Fruit fly (Drosophila melanogaster): ENCODE results near the gene emei.

emei gene

DNA sequence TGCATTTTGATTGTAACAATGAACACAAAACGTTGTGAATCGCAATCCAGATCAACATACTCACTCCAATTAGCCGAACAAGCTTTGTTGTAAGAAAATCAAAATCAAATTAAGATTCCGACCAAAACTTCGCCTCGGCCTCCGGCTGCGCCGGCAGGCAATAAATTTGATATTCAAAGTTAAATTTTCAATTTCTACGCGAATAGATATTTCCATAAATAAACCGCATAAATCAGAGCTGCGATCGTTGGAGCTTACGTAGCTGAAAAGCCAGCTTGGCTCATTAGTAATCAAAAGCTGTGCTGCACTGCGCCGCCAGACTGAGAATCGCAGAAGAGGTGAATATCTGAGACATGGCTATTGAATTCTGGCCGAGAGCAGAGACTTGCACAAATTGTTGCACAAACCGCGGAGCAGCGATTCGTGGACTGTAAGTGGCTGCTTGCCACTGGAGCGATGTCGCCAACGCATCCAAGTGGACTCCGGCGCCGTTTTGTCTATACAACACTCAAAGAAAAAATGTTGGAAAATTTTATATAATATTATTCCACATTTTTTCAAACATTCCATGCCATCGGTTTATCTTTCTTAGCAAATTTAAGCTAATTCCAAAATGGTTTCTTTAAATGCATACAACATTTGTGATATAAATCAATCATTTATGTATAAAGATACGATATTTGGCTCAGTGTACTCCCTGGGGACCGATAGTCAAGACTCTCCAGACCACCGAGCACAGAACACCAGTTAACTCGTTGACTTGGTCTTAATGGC lies 39.2 kb downstream of the emei start (continued):
- TF ChIP-seq Mes4 (GFP tag; optimal IDR thresholded peaks at IDR 0.05), result no peak
- no peak for TF ChIP-seq CG32532 (GFP tag; IDR thresholded peaks at IDR 0.05)
- TF ChIP-seq CG2116 (GFP tag; optimal IDR thresholded peaks at IDR 0.05), result no peak
- TF ChIP-seq eyg (GFP tag; optimal IDR thresholded peaks at IDR 0.05), result no peak
- peak; percentile 81 for TF ChIP-seq Blimp-1 (GFP tag; optimal IDR thresholded peaks at IDR 0.05)
- no peak for TF ChIP-seq tll (GFP tag; optimal IDR thresholded peaks at IDR 0.05)
- no peak for TF ChIP-seq CG43689 (GFP tag; IDR thresholded peaks at IDR 0.05)
- TF ChIP-seq sc (optimal IDR thresholded peaks at IDR 0.05), result no peak
- peak; percentile 41 for TF ChIP-seq sc (GFP tag; optimal IDR thresholded peaks at IDR 0.05)
- no peak for TF ChIP-seq CG13296 (GFP tag; optimal IDR thresholded peaks at IDR 0.05)
- TF ChIP-seq dmrt99B (tag; optimal IDR thresholded peaks at IDR 0.05), result peak; percentile 59
- TF ChIP-seq CG12155 (GFP tag; optimal IDR thresholded peaks at IDR 0.05), result no peak
- peak; percentile 32 for TF ChIP-seq CG10147 (GFP tag; optimal IDR thresholded peaks at IDR 0.05)
- TF ChIP-seq CG3726 (GFP tag; IDR thresholded peaks at IDR 0.05), result no peak
- TF ChIP-seq mld (GFP tag; IDR thresholded peaks at IDR 0.05; ENCODE audit: partially characterized antibody), result no peak
- TF ChIP-seq sima (GFP tag; optimal IDR thresholded peaks at IDR 0.05), result no peak
- TF ChIP-seq CG9932 (GFP tag; IDR thresholded peaks at IDR 0.05), result no peak
- no peak for TF ChIP-seq Camta (GFP tag; optimal IDR thresholded peaks at IDR 0.05)
- no peak for TF ChIP-seq Poxn (GFP tag; IDR thresholded peaks at IDR 0.05)
- peak; percentile 22 for TF ChIP-seq Spps (tag; optimal IDR thresholded peaks at IDR 0.05)
- no peak for TF ChIP-seq Dref (GFP tag; IDR thresholded peaks at IDR 0.05)
- TF ChIP-seq HLHmδ (GFP tag; optimal IDR thresholded peaks at IDR 0.05), result no peak
- TF ChIP-seq dati (GFP tag; IDR thresholded peaks at IDR 0.05), result no peak
- no peak for TF ChIP-seq CG15696 (tag; optimal IDR thresholded peaks at IDR 0.05)
- TF ChIP-seq jing (GFP tag; optimal IDR thresholded peaks at IDR 0.05), result no peak
- TF ChIP-seq HmgZ (tag; optimal IDR thresholded peaks at IDR 0.05), result no peak
- no peak for TF ChIP-seq CG12942 (GFP tag; optimal IDR thresholded peaks at IDR 0.05)
- TF ChIP-seq HHEX (GFP tag; optimal IDR thresholded peaks at IDR 0.05), result peak; percentile 35
- TF ChIP-seq CG9437 (GFP tag; optimal IDR thresholded peaks at IDR 0.05), result peak; percentile 35
- TF ChIP-seq CG13624 (GFP tag; optimal IDR thresholded peaks at IDR 0.05), result no peak
- no peak for TF ChIP-seq Trl (optimal IDR thresholded peaks at IDR 0.05)
- TF ChIP-seq Trl (GFP tag; optimal IDR thresholded peaks at IDR 0.05), result no peak
- TF ChIP-seq sens (GFP tag), result peak; percentile 87
- TF ChIP-seq CG15269 (tag; optimal IDR thresholded peaks at IDR 0.05), result peak; percentile 16
- no peak for TF ChIP-seq Atf-2 (GFP tag; optimal IDR thresholded peaks at IDR 0.05)
- peak; percentile 41 for TF ChIP-seq ATbp (GFP tag; optimal IDR thresholded peaks at IDR 0.05)
- TF ChIP-seq Hmx (GFP tag; optimal IDR thresholded peaks at IDR 0.05), result no peak
- TF ChIP-seq CG32772 (GFP tag; IDR thresholded peaks at IDR 0.05), result peak; percentile 40; the same call in 1 of the 2 replicates
- no peak for TF ChIP-seq Sin3A (optimal IDR thresholded peaks at IDR 0.05)
- no peak for TF ChIP-seq D (optimal IDR thresholded peaks at IDR 0.05)
- peak; percentile 48 for TF ChIP-seq D (GFP tag; optimal IDR thresholded peaks at IDR 0.05)
- TF ChIP-seq Nf-YC (tag; optimal IDR thresholded peaks at IDR 0.05), result no peak
- no peak for TF ChIP-seq Stat92E (GFP tag; optimal IDR thresholded peaks at IDR 0.05)
- TF ChIP-seq Atf3 (GFP tag; optimal IDR thresholded peaks at IDR 0.05), result no peak
- no peak for TF ChIP-seq Vsx1 (GFP tag; optimal IDR thresholded peaks at IDR 0.05)
- TF ChIP-seq ci (GFP tag; IDR thresholded peaks at IDR 0.05), result peak; percentile 78
- no peak for TF ChIP-seq Sry-δ (GFP tag; optimal IDR thresholded peaks at IDR 0.05)
- no peak for TF ChIP-seq Rfx (GFP tag; IDR thresholded peaks at IDR 0.05)
- TF ChIP-seq stwl (tag; optimal IDR thresholded peaks at IDR 0.05), result no peak
- TF ChIP-seq chm (GFP tag; IDR thresholded peaks at IDR 0.05), result no peak
- TF ChIP-seq exex (tag; optimal IDR thresholded peaks at IDR 0.05), result no peak
